Worm (Caenorhabditis elegans) whole organism, L4 larva: ENCODE measurements around the gene rrsr-1.

Experiments
- aly-2 ChIP-seq: sonication (generic microtip); optimal IDR thresholded peaks from 2 replicates; lab custom pipeline; 2018; ENCODE audit warnings: missing biosample characterization, missing genetic modification characterization
- ama-1 ChIP-seq: fragments of 150-350 bp; optimal IDR thresholded peaks from 2 replicates; lab custom pipeline; 2014; ENCODE audit warnings: inconsistent platforms, mixed read lengths
- egl-43 ChIP-seq: fragments of 200-800 bp; sonication (Bioruptor generic); IDR thresholded peaks from 2 replicates; pipeline ENCODE4 v1.3.6; 2022; ENCODE audit warnings: missing genetic modification reagents, missing genetic modification characterization, missing compliant biosample characterization
- lin-38 ChIP-seq: fragments of 200-800 bp; sonication (Bioruptor generic); IDR thresholded peaks from 2 replicates; pipeline ENCODE4 v1.3.6; 2022; ENCODE audit warnings: missing genetic modification reagents, missing genetic modification characterization, missing compliant biosample characterization
- lsy-2 ChIP-seq, 2 experiments: fragments of 150-350 bp in 1 of 2; sonication (generic microtip) in 1 of 2; optimal IDR thresholded peaks; 2 replicates each; lab custom pipeline; 2014 to 2017; ENCODE audit warnings: missing biosample characterization in 2 of 2, missing genetic modification characterization in 2 of 2
- nhr-48 ChIP-seq: sonication (generic microtip); optimal IDR thresholded peaks from 2 replicates; lab custom pipeline; 2016; ENCODE audit warnings: mild to moderate bottlenecking, missing genetic modification characterization, missing compliant biosample characterization
- zag-1 ChIP-seq: fragments of 150-350 bp; optimal IDR thresholded peaks from 2 replicates; lab custom pipeline; 2014; ENCODE audit warnings: missing biosample characterization, missing genetic modification characterization

ce11 chrV:14378986-14379385 lies 45.8 kb downstream of the rrsr-1 start, which contains the start of gene npr-43:
- no peak for TF ChIP-seq egl-43 (GFP tag; lab: Robert Waterston, UW)
- no peak for TF ChIP-seq aly-2 (tag; lab: Kevin White, UChicago)
- no peak for TF ChIP-seq lin-38 (GFP tag; lab: Robert Waterston, UW)
- TF ChIP-seq nhr-48 (tag; lab: Kevin White, UChicago) = no peak
- TF ChIP-seq ama-1 (lab: Kevin White, UChicago) = no peak
- TF ChIP-seq zag-1 = no peak
- TF ChIP-seq lsy-2 (tag; optimal IDR thresholded peaks at IDR 0.05; lab: Kevin White, UChicago) = no peak
